Fruit fly (Drosophila melanogaster) whole organism, embryonic: ENCODE results near the gene CG3652.
A peak's percentile ranks its signal among the peaks of the same experiment; 100 is the strongest.

Experiments used
- Adf1 ChIP-seq: fragments of 200-800 bp; sonication (Bioruptor generic); IDR thresholded peaks from 2 replicates; pipeline ENCODE4 v1.3.6; 2022; ENCODE audit warnings: missing biosample characterization, missing genetic modification characterization
- CG10147 ChIP-seq: fragments of 200-800 bp; sonication (Bioruptor generic); optimal IDR thresholded peaks from 2 replicates; lab custom pipeline; 2019; ENCODE audit warnings: missing biosample characterization, mild to moderate bottlenecking, missing genetic modification characterization, moderate library complexity
- CG10543 ChIP-seq: fragments of 200-800 bp; sonication (Bioruptor generic); optimal IDR thresholded peaks from 3 replicates; lab custom pipeline; 2017; ENCODE audit warnings: missing biosample characterization, mild to moderate bottlenecking, missing genetic modification characterization, moderate library complexity
- CG10565 ChIP-seq: fragments of 200-800 bp; sonication (Bioruptor generic); optimal IDR thresholded peaks from 3 replicates; lab custom pipeline; 2016; ENCODE audit warnings: missing biosample characterization, mild to moderate bottlenecking, missing genetic modification characterization
- CG11696 ChIP-seq: fragments of 200-800 bp; sonication (Bioruptor generic); IDR thresholded peaks from 2 replicates; pipeline ENCODE4 v1.3.6; 2022; ENCODE audit warnings: missing biosample characterization, missing genetic modification characterization
- CG12071 ChIP-seq: fragments of 200-800 bp; sonication (Bioruptor generic); optimal IDR thresholded peaks from 3 replicates; lab custom pipeline; 2018; ENCODE audit warnings: missing biosample characterization, mild to moderate bottlenecking, missing genetic modification characterization
- CG13775 ChIP-seq: fragments of 200-800 bp; sonication (Bioruptor generic); optimal IDR thresholded peaks from 3 replicates; lab custom pipeline; 2017; ENCODE audit warnings: missing biosample characterization, mild to moderate bottlenecking, missing genetic modification characterization
- CG14441 ChIP-seq: fragments of 200-800 bp; sonication (Bioruptor generic); IDR thresholded peaks from 2 replicates; pipeline ENCODE4 v1.3.6; 2022; ENCODE audit warnings: missing biosample characterization, missing genetic modification characterization
- CG14965 ChIP-seq: fragments of 200-800 bp; sonication (Bioruptor generic); optimal IDR thresholded peaks from 2 replicates; lab custom pipeline; 2016; ENCODE audit warnings: missing biosample characterization, missing genetic modification characterization, borderline replicate concordance
- CG16863 ChIP-seq: fragments of 200-800 bp; sonication (Bioruptor generic); optimal IDR thresholded peaks from 3 replicates; lab custom pipeline; 2016; ENCODE audit warnings: missing biosample characterization, missing genetic modification characterization
- CG17568 ChIP-seq: fragments of 200-800 bp; sonication (Bioruptor generic); optimal IDR thresholded peaks from 2 replicates; lab custom pipeline; 2018; ENCODE audit warnings: missing biosample characterization, mild to moderate bottlenecking, missing genetic modification characterization, moderate library complexity
- CG18619 ChIP-seq: fragments of 200-800 bp; sonication (Bioruptor generic); optimal IDR thresholded peaks from 3 replicates; lab custom pipeline; 2017; ENCODE audit warnings: missing biosample characterization, mild to moderate bottlenecking, missing genetic modification characterization
- CG30403 ChIP-seq: fragments of 200-800 bp; sonication (Bioruptor generic); optimal IDR thresholded peaks from 3 replicates; lab custom pipeline; 2016; ENCODE audit warnings: missing biosample characterization, missing genetic modification characterization
- CG32772 ChIP-seq: fragments of 200-800 bp; sonication (Bioruptor generic); IDR thresholded peaks from 2 replicates; pipeline ENCODE4 v1.3.6; 2022; ENCODE audit warnings: missing biosample characterization, missing genetic modification characterization
- CG3838 ChIP-seq: fragments of 200-800 bp; sonication (Bioruptor generic); optimal IDR thresholded peaks from 3 replicates; lab custom pipeline; 2016; ENCODE audit warnings: missing biosample characterization, missing genetic modification characterization
- CG6813 ChIP-seq: fragments of 200-800 bp; sonication (Bioruptor generic); optimal IDR thresholded peaks from 2 replicates; lab custom pipeline; 2017; ENCODE audit warnings: missing biosample characterization, missing genetic modification characterization, mild to moderate bottlenecking, moderate library complexity, missing genetic modification reagents
- CG9797 ChIP-seq: fragments of 200-800 bp; sonication (Bioruptor generic); optimal IDR thresholded peaks from 3 replicates; lab custom pipeline; 2018; ENCODE audit warnings: missing biosample characterization, mild to moderate bottlenecking, missing genetic modification characterization
- CG9876 ChIP-seq: fragments of 200-800 bp; sonication (Bioruptor generic); optimal IDR thresholded peaks from 2 replicates; lab custom pipeline; 2016; ENCODE audit warnings: missing biosample characterization, missing genetic modification characterization
- Camta ChIP-seq: fragments of 200-800 bp; sonication (Bioruptor generic); optimal IDR thresholded peaks from 2 replicates; lab custom pipeline; 2016; ENCODE audit warnings: missing biosample characterization, missing genetic modification characterization
- CkIIα-i1 ChIP-seq: fragments of 200-800 bp; sonication (Bioruptor generic); IDR thresholded peaks from 2 replicates; pipeline ENCODE4 v1.3.6; 2022; ENCODE audit warnings: missing biosample characterization, missing genetic modification characterization
- Dip3 ChIP-seq: fragments of 200-800 bp; sonication (Bioruptor generic); optimal IDR thresholded peaks from 3 replicates; lab custom pipeline; 2016; ENCODE audit warnings: missing biosample characterization, missing genetic modification characterization
- H15 ChIP-seq: fragments of 200-800 bp; sonication (Bioruptor generic); IDR thresholded peaks from 3 replicates; pipeline ENCODE4 v1.3.6; 2022; ENCODE audit warnings: missing biosample characterization, missing genetic modification characterization
- H2.0 ChIP-seq: fragments of 200-800 bp; sonication (Bioruptor generic); IDR thresholded peaks from 2 replicates; pipeline ENCODE4 v1.3.6; 2022; ENCODE audit warnings: missing biosample characterization, missing genetic modification characterization
- HLH4C ChIP-seq: fragments of 200-800 bp; sonication (Bioruptor generic); IDR thresholded peaks from 3 replicates; pipeline ENCODE4 v1.3.6; 2022; ENCODE audit warnings: missing biosample characterization, missing genetic modification characterization; ENCODE audit not compliant: partially characterized antibody
- Mad ChIP-seq: fragments of 200-800 bp; sonication (Bioruptor generic); optimal IDR thresholded peaks from 2 replicates; lab custom pipeline; 2016; ENCODE audit warnings: missing biosample characterization, missing genetic modification characterization
- Nf-YB ChIP-seq: fragments of 200-800 bp; sonication (Bioruptor generic); optimal IDR thresholded peaks from 3 replicates; lab custom pipeline; 2019; ENCODE audit warnings: missing biosample characterization, mild to moderate bottlenecking, missing genetic modification characterization, moderate library complexity
- Oli ChIP-seq: fragments of 200-800 bp; sonication (Bioruptor generic); optimal IDR thresholded peaks from 2 replicates; lab custom pipeline; 2018; ENCODE audit warnings: missing biosample characterization, mild to moderate bottlenecking, missing genetic modification characterization, moderate library complexity
- Pdp1 ChIP-seq, 2 experiments: fragments of 200-800 bp; sonication (Bioruptor generic); optimal IDR thresholded peaks; 3 replicates each; lab custom pipeline; 2016; ENCODE audit warnings: missing biosample characterization in 2 of 2, missing genetic modification characterization in 2 of 2, mild to moderate bottlenecking in 1 of 2, moderate library complexity in 1 of 2
- Ptx1 ChIP-seq: fragments of 200-800 bp; sonication (Bioruptor generic); IDR thresholded peaks from 2 replicates; pipeline ENCODE4 v1.3.6; 2022; ENCODE audit warnings: missing biosample characterization, missing genetic modification characterization
- Rx ChIP-seq: fragments of 200-800 bp; sonication (Bioruptor generic); IDR thresholded peaks from 2 replicates; pipeline ENCODE4 v1.3.6; 2022; ENCODE audit warnings: missing biosample characterization, missing genetic modification characterization
- YL-1 ChIP-seq: fragments of 200-800 bp; sonication (Bioruptor generic); optimal IDR thresholded peaks from 3 replicates; lab custom pipeline; 2017; ENCODE audit warnings: missing biosample characterization, mild to moderate bottlenecking, missing genetic modification characterization
- az2 ChIP-seq: fragments of 200-800 bp; sonication (Bioruptor generic); optimal IDR thresholded peaks from 3 replicates; lab custom pipeline; 2016; ENCODE audit warnings: missing biosample characterization, missing genetic modification characterization
- bab2 ChIP-seq: fragments of 200-800 bp; sonication (Bioruptor generic); optimal IDR thresholded peaks from 2 replicates; lab custom pipeline; 2016; ENCODE audit warnings: missing biosample characterization, missing genetic modification characterization
- ci ChIP-seq: fragments of 200-800 bp; sonication (Bioruptor generic); IDR thresholded peaks from 3 replicates; pipeline ENCODE4 v1.3.6; 2022; ENCODE audit warnings: missing biosample characterization, missing genetic modification characterization
- cwo ChIP-seq: fragments of 200-800 bp; sonication (Bioruptor generic); optimal IDR thresholded peaks from 3 replicates; lab custom pipeline; 2017; ENCODE audit warnings: missing biosample characterization, missing genetic modification characterization, mild to moderate bottlenecking, moderate library complexity, missing genetic modification reagents
- dan ChIP-seq: fragments of 200-800 bp; sonication (Bioruptor generic); IDR thresholded peaks from 2 replicates; pipeline ENCODE4 v1.3.6; 2022; ENCODE audit warnings: missing biosample characterization, missing genetic modification characterization
- dati ChIP-seq: fragments of 200-800 bp; sonication (Bioruptor generic); IDR thresholded peaks from 2 replicates; pipeline ENCODE4 v1.3.6; 2022; ENCODE audit warnings: missing biosample characterization, missing genetic modification characterization
- dysf ChIP-seq: fragments of 200-800 bp; sonication (Bioruptor generic); IDR thresholded peaks from 3 replicates; pipeline ENCODE4 v1.3.6; 2022; ENCODE audit warnings: missing biosample characterization, missing genetic modification characterization
- ftz-f1 ChIP-seq: fragments of 200-800 bp; sonication (Bioruptor generic); optimal IDR thresholded peaks from 2 replicates; lab custom pipeline; 2016; ENCODE audit warnings: missing biosample characterization, missing genetic modification characterization
- ken ChIP-seq: fragments of 200-800 bp; sonication (Bioruptor generic); IDR thresholded peaks from 3 replicates; pipeline ENCODE4 v1.3.6; 2022; ENCODE audit warnings: missing biosample characterization, missing genetic modification characterization
- mam ChIP-seq: fragments of 200-800 bp; sonication (Bioruptor generic); optimal IDR thresholded peaks from 3 replicates; lab custom pipeline; 2016; ENCODE audit warnings: missing biosample characterization, missing genetic modification characterization
- org-1 ChIP-seq: fragments of 200-800 bp; sonication (Bioruptor generic); optimal IDR thresholded peaks from 2 replicates; lab custom pipeline; 2017; ENCODE audit warnings: missing biosample characterization, missing genetic modification characterization
- otp ChIP-seq: fragments of 200-800 bp; sonication (Bioruptor generic); IDR thresholded peaks from 3 replicates; pipeline ENCODE4, ENCODE4 v1.3.6; 2022; ENCODE audit warnings: missing biosample characterization, missing genetic modification characterization
- salm ChIP-seq: fragments of 200-800 bp; sonication (Bioruptor generic); optimal IDR thresholded peaks from 2 replicates; lab custom pipeline; 2018; ENCODE audit warnings: missing biosample characterization, mild to moderate bottlenecking, missing genetic modification characterization
- sna ChIP-seq: fragments of 200-800 bp; sonication (Bioruptor generic); IDR thresholded peaks from 2 replicates; pipeline ENCODE4 v1.3.6; 2022; ENCODE audit warnings: missing biosample characterization, missing genetic modification characterization; ENCODE audit not compliant: partially characterized antibody
- sug ChIP-seq: fragments of 200-800 bp; optimal IDR thresholded peaks from 2 replicates; lab custom pipeline; 2019; ENCODE audit warnings: missing biosample characterization, mild to moderate bottlenecking, missing genetic modification characterization, moderate library complexity
- tup ChIP-seq: fragments of 200-800 bp; sonication (Bioruptor generic); optimal IDR thresholded peaks from 2 replicates; lab custom pipeline; 2016; ENCODE audit warnings: missing biosample characterization, mild to moderate bottlenecking, missing genetic modification characterization, moderate library complexity
- twi ChIP-seq: fragments of 200-800 bp; optimal IDR thresholded peaks from 2 replicates; lab custom pipeline; 2019; ENCODE audit warnings: missing biosample characterization, mild to moderate bottlenecking, missing genetic modification characterization, moderate library complexity
- wor ChIP-seq: fragments of 200-800 bp; sonication (Bioruptor generic); IDR thresholded peaks from 2 replicates; pipeline ENCODE4 v1.3.6; 2022; ENCODE audit warnings: missing biosample characterization, missing genetic modification characterization
- yki ChIP-seq: fragments of >200 bp; optimal IDR thresholded peaks from 3 replicates; lab custom pipeline; 2018
- z ChIP-seq: fragments of 200-800 bp; sonication (Bioruptor generic); IDR thresholded peaks from 3 replicates; pipeline ENCODE4 v1.3.6; 2022; ENCODE audit warnings: missing biosample characterization, missing genetic modification characterization

The CG3652 gene

dm6 chr2L:4350683-4351324, 42.9 kb downstream of the CG3652 start (continued):
- TF ChIP-seq otp (GFP tag; lab: Robert Waterston, UW) = peak; percentile 48; the same call in 1 of the 3 replicates
- no peak for TF ChIP-seq CG14441 (GFP tag; lab: Robert Waterston, UW)
- TF ChIP-seq CG11696 (GFP tag; lab: Robert Waterston, UW) = no peak
- peak; percentile 68 for TF ChIP-seq Camta
- no peak for TF ChIP-seq CG12071 (GFP tag; lab: Kevin White, UChicago)
- no peak for TF ChIP-seq HLH4C
- TF ChIP-seq Rx (GFP tag; lab: Robert Waterston, UW) = 0 out of 2 replicates have a peak, but pooled peaks have one; percentile 49
- TF ChIP-seq CG17568 (GFP tag; lab: Kevin White, UChicago) = no peak
- TF ChIP-seq CG9876 (GFP tag; lab: Kevin White, UChicago) = no peak
- TF ChIP-seq dati (GFP tag; lab: Robert Waterston, UW) = no peak
- TF ChIP-seq ftz-f1 = no peak
- no peak for TF ChIP-seq CG10565 (GFP tag; lab: Kevin White, UChicago)
- TF ChIP-seq CG3838 (GFP tag; lab: Kevin White, UChicago) = no peak
- peak; percentile 57; the same call in 2 of the 3 replicates for TF ChIP-seq z (GFP tag; lab: Robert Waterston, UW)
- no peak for TF ChIP-seq CG10147 (GFP tag; lab: Kevin White, UChicago)
- 0 out of 3 replicates have a peak, but pooled peaks have one; percentile 43 for TF ChIP-seq ken (GFP tag; lab: Robert Waterston, UW)
- no peak for TF ChIP-seq Dip3 (GFP tag; lab: Kevin White, UChicago)
- no peak for TF ChIP-seq CkIIα-i1
- TF ChIP-seq ci (GFP tag; lab: Robert Waterston, UW) = peak; percentile 62; the same call in 1 of the 3 replicates
- TF ChIP-seq bab2 (GFP tag; lab: Kevin White, UChicago) = peak; percentile 62
- TF ChIP-seq dan (GFP tag; lab: Robert Waterston, UW) = no peak; the same call in 1 of the 2 replicates
- TF ChIP-seq CG13775 (GFP tag; lab: Kevin White, UChicago) = peak; percentile 75
- peak; percentile 11 for TF ChIP-seq CG18619 (GFP tag; lab: Kevin White, UChicago)
- peak; percentile 67 for TF ChIP-seq CG16863
- no peak for TF ChIP-seq YL-1 (GFP tag; lab: Kevin White, UChicago)
- peak; percentile 52 for TF ChIP-seq Oli
- peak; percentile 42 for TF ChIP-seq CG14965 (GFP tag; lab: Kevin White, UChicago)
- TF ChIP-seq sna (GFP tag; lab: Robert Waterston, UW) = no peak
- no peak for TF ChIP-seq yki
- peak; percentile 54 for TF ChIP-seq az2 (GFP tag; lab: Kevin White, UChicago)
- peak; percentile 62 for TF ChIP-seq tup (GFP tag; lab: Kevin White, UChicago)
- TF ChIP-seq Adf1 (GFP tag; lab: Robert Waterston, UW) = no peak
- peak; percentile 11 for TF ChIP-seq mam (GFP tag; lab: Kevin White, UChicago)
- TF ChIP-seq Ptx1 (GFP tag; lab: Robert Waterston, UW) = peak; percentile 44; the same call in 1 of the 2 replicates
- no peak for TF ChIP-seq CG10543 (GFP tag; lab: Kevin White, UChicago)
- TF ChIP-seq cwo (GFP tag; lab: Kevin White, UChicago) = no peak
- TF ChIP-seq Mad (GFP tag; lab: Kevin White, UChicago) = no peak
- peak; percentile 60 for TF ChIP-seq org-1
- TF ChIP-seq Nf-YB (GFP tag; lab: Kevin White, UChicago) = peak; percentile 63
- peak; percentile 60 for TF ChIP-seq CG30403
- TF ChIP-seq salm = no peak
- TF ChIP-seq H15 (GFP tag; lab: Robert Waterston, UW) = 0 out of 3 replicates have a peak, but pooled peaks have one; percentile 35
- TF ChIP-seq twi (tag; lab: Kevin White, UChicago) = peak; percentile 80
- TF ChIP-seq H2.0 (GFP tag; lab: Robert Waterston, UW) = no peak
- no peak for TF ChIP-seq sug (tag; lab: Kevin White, UChicago)
- TF ChIP-seq CG32772 (GFP tag; lab: Robert Waterston, UW) = no peak
- TF ChIP-seq dysf = no peak
- TF ChIP-seq Pdp1 (GFP tag; optimal IDR thresholded peaks at IDR 0.05; lab: Kevin White, UChicago) = peak; percentile 36 to 66
- TF ChIP-seq wor (GFP tag; lab: Robert Waterston, UW) = no peak
- TF ChIP-seq CG6813 (GFP tag; lab: Kevin White, UChicago) = peak; percentile 71
- peak; percentile 8 for TF ChIP-seq CG9797
